Fruit fly (Drosophila melanogaster) whole organism, embryonic: ENCODE data around the gene Hsp83.
A peak's percentile ranks its signal among the peaks of the same experiment; 100 is the strongest.

Source experiments
- Aef1 ChIP-seq: fragments of 200-800 bp; sonication (Bioruptor generic); IDR thresholded peaks from 3 replicates; pipeline ENCODE4 v1.3.6; 2022; ENCODE audit warnings: missing biosample characterization, missing genetic modification characterization
- BEAF-32 ChIP-seq: fragments of 200-800 bp; sonication (Bioruptor generic); optimal IDR thresholded peaks from 3 replicates; lab custom pipeline; 2017; ENCODE audit warnings: missing biosample characterization, missing genetic modification characterization, mild to moderate bottlenecking, moderate library complexity, missing genetic modification reagents
- CG10543 ChIP-seq: fragments of 200-800 bp; sonication (Bioruptor generic); optimal IDR thresholded peaks from 3 replicates; lab custom pipeline; 2017; ENCODE audit warnings: missing biosample characterization, mild to moderate bottlenecking, missing genetic modification characterization, moderate library complexity
- CG11723 ChIP-seq: fragments of 200-800 bp; sonication (Bioruptor generic); optimal IDR thresholded peaks from 2 replicates; lab custom pipeline; 2017; ENCODE audit warnings: missing biosample characterization, mild to moderate bottlenecking, missing genetic modification characterization
- CG13624 ChIP-seq: fragments of 200-800 bp; sonication (Bioruptor generic); optimal IDR thresholded peaks from 2 replicates; lab custom pipeline; 2016; ENCODE audit warnings: missing biosample characterization, missing genetic modification characterization
- CG14667 ChIP-seq: fragments of 200-800 bp; sonication (Bioruptor generic); IDR thresholded peaks from 2 replicates; pipeline ENCODE4 v1.3.6; 2022; ENCODE audit warnings: missing biosample characterization, missing genetic modification characterization
- CG14710 ChIP-seq: fragments of 200-800 bp; sonication (Bioruptor generic); optimal IDR thresholded peaks from 3 replicates; lab custom pipeline; 2019; ENCODE audit warnings: missing biosample characterization, mild to moderate bottlenecking, missing genetic modification characterization, moderate library complexity
- CG15601 ChIP-seq: fragments of 200-800 bp; sonication (Bioruptor generic); optimal IDR thresholded peaks from 3 replicates; lab custom pipeline; 2019; ENCODE audit warnings: missing biosample characterization, mild to moderate bottlenecking, missing genetic modification characterization, moderate library complexity
- CG16815 ChIP-seq: fragments of 200-800 bp; sonication (Bioruptor generic); optimal IDR thresholded peaks from 3 replicates; lab custom pipeline; 2017; ENCODE audit warnings: missing biosample characterization, mild to moderate bottlenecking, missing genetic modification characterization
- CG17186 ChIP-seq: fragments of 200-800 bp; sonication (Bioruptor generic); optimal IDR thresholded peaks from 3 replicates; lab custom pipeline; 2017; ENCODE audit warnings: missing biosample characterization, missing genetic modification reagents, missing genetic modification characterization
- CG18764 ChIP-seq: fragments of 200-800 bp; sonication (Bioruptor generic); optimal IDR thresholded peaks from 3 replicates; lab custom pipeline; 2016; ENCODE audit warnings: missing biosample characterization, missing genetic modification characterization
- CG2129 ChIP-seq: fragments of 200-800 bp; sonication (Bioruptor generic); IDR thresholded peaks from 2 replicates; pipeline ENCODE4 v1.3.6; 2022; ENCODE audit warnings: missing biosample characterization, missing genetic modification characterization; ENCODE audit not compliant: partially characterized antibody
- CG30431 ChIP-seq: fragments of 200-800 bp; sonication (Bioruptor generic); optimal IDR thresholded peaks from 2 replicates; lab custom pipeline; 2017; ENCODE audit warnings: missing biosample characterization, missing genetic modification characterization
- CG3065 ChIP-seq: fragments of 200-800 bp; sonication (Bioruptor generic); optimal IDR thresholded peaks from 2 replicates; lab custom pipeline; 2016; ENCODE audit warnings: missing biosample characterization, missing genetic modification characterization
- CG32532 ChIP-seq: fragments of 200-800 bp; sonication (Bioruptor generic); IDR thresholded peaks from 2 replicates; pipeline ENCODE4 v1.3.6; 2022; ENCODE audit warnings: missing biosample characterization, missing genetic modification characterization
- CG4730 ChIP-seq: fragments of 200-800 bp; sonication (Bioruptor generic); IDR thresholded peaks from 2 replicates; pipeline ENCODE4 v1.3.6; 2022; ENCODE audit warnings: missing biosample characterization, missing genetic modification characterization
- CG5180 ChIP-seq: fragments of 200-800 bp; sonication (Bioruptor generic); optimal IDR thresholded peaks from 3 replicates; lab custom pipeline; 2017; ENCODE audit warnings: missing biosample characterization, missing genetic modification characterization, mild to moderate bottlenecking, moderate library complexity, missing genetic modification reagents
- CG6175 ChIP-seq: fragments of 200-800 bp; sonication (Bioruptor generic); IDR thresholded peaks from 3 replicates; pipeline ENCODE4 v1.3.6; 2022; ENCODE audit warnings: missing biosample characterization, missing genetic modification characterization
- CG7963 ChIP-seq: fragments of 200-800 bp; sonication (Bioruptor generic); IDR thresholded peaks from 3 replicates; pipeline ENCODE4 v1.3.6; 2022; ENCODE audit warnings: missing biosample characterization, missing genetic modification characterization; ENCODE audit not compliant: partially characterized antibody
- CG8281 ChIP-seq: fragments of 200-800 bp; sonication (Bioruptor generic); optimal IDR thresholded peaks from 2 replicates; lab custom pipeline; 2018; ENCODE audit warnings: missing biosample characterization, mild to moderate bottlenecking, missing genetic modification characterization, moderate library complexity
- CG8359 ChIP-seq: fragments of 200-800 bp; sonication (Bioruptor generic); optimal IDR thresholded peaks from 2 replicates; lab custom pipeline; 2017; ENCODE audit warnings: missing biosample characterization, mild to moderate bottlenecking, missing genetic modification characterization, borderline replicate concordance
- CG9437 ChIP-seq: fragments of 200-800 bp; sonication (Bioruptor generic); optimal IDR thresholded peaks from 2 replicates; lab custom pipeline; 2018; ENCODE audit warnings: missing biosample characterization, mild to moderate bottlenecking, missing genetic modification characterization
- D ChIP-seq, 2 experiments: fragments of 200-800 bp in 1 of 2; fragments of >200 bp in 1 of 2; sonication (Bioruptor generic) in 1 of 2; optimal IDR thresholded peaks; 2 replicates in 1 of 2; 3 replicates in 1 of 2; lab custom pipeline; 2017; ENCODE audit warnings: mild to moderate bottlenecking in 1 of 2, missing biosample characterization in 1 of 2, missing genetic modification characterization in 1 of 2, missing genetic modification reagents in 1 of 2
- ERR ChIP-seq: fragments of 200-800 bp; sonication (Bioruptor generic); optimal IDR thresholded peaks from 2 replicates; lab custom pipeline; 2016; ENCODE audit warnings: missing biosample characterization, missing genetic modification characterization
- Ets97D ChIP-seq: fragments of 200-800 bp; sonication (Bioruptor generic); optimal IDR thresholded peaks from 3 replicates; lab custom pipeline; 2016; ENCODE audit warnings: missing biosample characterization, missing genetic modification characterization
- Hey ChIP-seq: fragments of 200-800 bp; sonication (Bioruptor generic); optimal IDR thresholded peaks from 3 replicates; lab custom pipeline; 2018; ENCODE audit warnings: missing biosample characterization, mild to moderate bottlenecking, missing genetic modification characterization
- Hr51 ChIP-seq, 2 experiments: fragments of 200-800 bp; sonication (Bioruptor generic); optimal IDR thresholded peaks; 2 replicates in 1 of 2; 3 replicates in 1 of 2; lab custom pipeline; 2016 to 2018; ENCODE audit warnings: missing biosample characterization in 2 of 2, missing genetic modification characterization in 2 of 2, mild to moderate bottlenecking in 1 of 2, moderate library complexity in 1 of 2
- Lhr ChIP-seq: fragments of 200-800 bp; sonication (Bioruptor generic); optimal IDR thresholded peaks from 3 replicates; lab custom pipeline; 2017; ENCODE audit warnings: mild to moderate bottlenecking, missing biosample characterization, missing genetic modification reagents, missing genetic modification characterization
- Mrtf ChIP-seq: fragments of 200-800 bp; sonication (Bioruptor generic); IDR thresholded peaks from 3 replicates; pipeline ENCODE4 v1.3.6; 2022; ENCODE audit warnings: missing biosample characterization, missing genetic modification characterization
- Oli ChIP-seq: fragments of 200-800 bp; sonication (Bioruptor generic); optimal IDR thresholded peaks from 2 replicates; lab custom pipeline; 2018; ENCODE audit warnings: missing biosample characterization, mild to moderate bottlenecking, missing genetic modification characterization, moderate library complexity
- Opbp ChIP-seq: fragments of 200-800 bp; sonication (Bioruptor generic); IDR thresholded peaks from 3 replicates; pipeline ENCODE4 v1.3.6; 2022; ENCODE audit warnings: missing biosample characterization, missing genetic modification characterization; ENCODE audit not compliant: partially characterized antibody
- Optix ChIP-seq: fragments of 200-800 bp; sonication (Bioruptor generic); IDR thresholded peaks from 3 replicates; pipeline ENCODE4 v1.3.6; 2022; ENCODE audit warnings: missing biosample characterization, missing genetic modification characterization
- Spps ChIP-seq: fragments of 200-800 bp; sonication (Bioruptor generic); optimal IDR thresholded peaks from 2 replicates; lab custom pipeline; 2018; ENCODE audit warnings: missing biosample characterization, mild to moderate bottlenecking, missing genetic modification characterization
- ara ChIP-seq: fragments of 200-800 bp; sonication (Bioruptor generic); IDR thresholded peaks from 2 replicates; pipeline ENCODE4 v1.3.6; 2022; ENCODE audit warnings: missing biosample characterization, missing genetic modification characterization
- az2 ChIP-seq: fragments of 200-800 bp; sonication (Bioruptor generic); optimal IDR thresholded peaks from 3 replicates; lab custom pipeline; 2016; ENCODE audit warnings: missing biosample characterization, missing genetic modification characterization
- bab2 ChIP-seq: fragments of 200-800 bp; sonication (Bioruptor generic); optimal IDR thresholded peaks from 2 replicates; lab custom pipeline; 2016; ENCODE audit warnings: missing biosample characterization, missing genetic modification characterization
- bsh ChIP-seq, 2 experiments: fragments of 200-800 bp; sonication (Bioruptor generic); optimal IDR thresholded peaks; 2 replicates each; lab custom pipeline; 2017 to 2018; ENCODE audit warnings: mild to moderate bottlenecking in 2 of 2, missing biosample characterization in 2 of 2, missing genetic modification characterization in 2 of 2, moderate library complexity in 1 of 2
- fu2 ChIP-seq: fragments of 200-800 bp; sonication (Bioruptor generic); optimal IDR thresholded peaks from 2 replicates; lab custom pipeline; 2016; ENCODE audit warnings: missing biosample characterization, missing genetic modification characterization
- hth ChIP-seq: fragments of >200 bp; optimal IDR thresholded peaks from 2 replicates; lab custom pipeline; 2017; ENCODE audit warnings: inconsistent platforms
- jigr1 ChIP-seq: fragments of 200-800 bp; sonication (Bioruptor generic); IDR thresholded peaks from 3 replicates; pipeline ENCODE4 v1.3.6; 2022; ENCODE audit warnings: missing biosample characterization, missing genetic modification characterization
- kah ChIP-seq: fragments of 200-800 bp; sonication (Bioruptor generic); optimal IDR thresholded peaks from 2 replicates; lab custom pipeline; 2018; ENCODE audit warnings: missing biosample characterization, mild to moderate bottlenecking, missing genetic modification characterization
- maf-S ChIP-seq: fragments of 200-800 bp; sonication (Bioruptor generic); optimal IDR thresholded peaks from 2 replicates; lab custom pipeline; 2016; ENCODE audit warnings: missing biosample characterization, missing genetic modification characterization
- pum ChIP-seq: fragments of 200-800 bp; sonication (Bioruptor generic); optimal IDR thresholded peaks from 2 replicates; lab custom pipeline; 2016; ENCODE audit warnings: missing biosample characterization, missing genetic modification characterization
- slbo ChIP-seq: fragments of 200-800 bp; sonication (Bioruptor generic); IDR thresholded peaks from 2 replicates; pipeline ENCODE4 v1.3.6; 2022; ENCODE audit warnings: missing biosample characterization, missing genetic modification characterization
- slou ChIP-seq: fragments of 200-800 bp; sonication (Bioruptor generic); optimal IDR thresholded peaks from 3 replicates; lab custom pipeline; 2016; ENCODE audit warnings: missing biosample characterization, missing genetic modification characterization
- sob ChIP-seq: fragments of 200-800 bp; sonication (Bioruptor generic); IDR thresholded peaks from 2 replicates; pipeline ENCODE4 v1.3.6; 2022; ENCODE audit warnings: missing biosample characterization, missing genetic modification characterization
- trem ChIP-seq: fragments of 200-800 bp; optimal IDR thresholded peaks from 3 replicates; lab custom pipeline; 2019; ENCODE audit warnings: missing biosample characterization, mild to moderate bottlenecking, missing genetic modification characterization, moderate library complexity

The Hsp83 gene

dm6 chr3L:3198447-3199402 lies 6.0 kb downstream of the Hsp83 start, which contains the start of the genes CG32276 and gry (continued):
- no peak for TF ChIP-seq Hey (tag; lab: Kevin White, UChicago)
- TF ChIP-seq Mrtf (GFP tag; lab: Robert Waterston, UW): no peak
- peak in 1 of 2 experiments; percentile 66 for TF ChIP-seq bsh (GFP tag; optimal IDR thresholded peaks at IDR 0.05; lab: Kevin White, UChicago)
- TF ChIP-seq ERR: peak; percentile 48
- peak; percentile 51; the same call in 1 of the 2 replicates for TF ChIP-seq CG14667 (GFP tag; lab: Robert Waterston, UW)
- no peak for TF ChIP-seq CG15601 (tag; lab: Kevin White, UChicago)
- peak; percentile 81 for TF ChIP-seq CG32532 (GFP tag; lab: Robert Waterston, UW)
- no peak for TF ChIP-seq CG2129 (GFP tag; lab: Robert Waterston, UW)
- no peak for TF ChIP-seq kah (GFP tag; lab: Kevin White, UChicago)
- TF ChIP-seq pum (GFP tag; lab: Kevin White, UChicago): peak; percentile 79
- peak; percentile 75 for TF ChIP-seq Lhr (GFP tag; lab: Kevin White, UChicago)
- TF ChIP-seq jigr1 (GFP tag; lab: Robert Waterston, UW): no peak
- TF ChIP-seq CG4730: peak; percentile 47
- peak; percentile 82 for TF ChIP-seq maf-S (GFP tag; lab: Kevin White, UChicago)
- TF ChIP-seq CG5180 (GFP tag; lab: Kevin White, UChicago): no peak
- TF ChIP-seq hth (lab: Kevin White, UChicago): no peak
- peak; percentile 58 for TF ChIP-seq slou (GFP tag; lab: Kevin White, UChicago)
- peak; percentile 47 for TF ChIP-seq CG16815
- peak; percentile 90 for TF ChIP-seq Ets97D (GFP tag; lab: Kevin White, UChicago)
- peak; percentile 85 for TF ChIP-seq CG9437
- TF ChIP-seq CG8359: no peak
- TF ChIP-seq slbo (GFP tag; lab: Robert Waterston, UW): peak; percentile 86
- TF ChIP-seq az2 (GFP tag; lab: Kevin White, UChicago): peak; percentile 79
- 0 out of 3 replicates have a peak, but pooled peaks have one; percentile 12 for TF ChIP-seq CG6175 (GFP tag; lab: Robert Waterston, UW)
- peak; percentile 82 for TF ChIP-seq sob (GFP tag; lab: Robert Waterston, UW)
- TF ChIP-seq Optix (GFP tag; lab: Robert Waterston, UW): peak; percentile 60; the same call in 2 of the 3 replicates
- TF ChIP-seq trem (tag; lab: Kevin White, UChicago): peak; percentile 91
- peak; percentile 60 for TF ChIP-seq CG11723
- peak; percentile 50 for TF ChIP-seq CG3065
- TF ChIP-seq Spps: peak; percentile 57
- TF ChIP-seq CG13624 (GFP tag; lab: Kevin White, UChicago): peak; percentile 80
- peak; percentile 82 for TF ChIP-seq bab2 (GFP tag; lab: Kevin White, UChicago)
- peak; percentile 81 for TF ChIP-seq CG17186
- peak; percentile 70 for TF ChIP-seq Aef1 (GFP tag; lab: Robert Waterston, UW)
- peak; percentile 27 for TF ChIP-seq D (optimal IDR thresholded peaks at IDR 0.05; lab: Kevin White, UChicago)
- peak; percentile 48 for TF ChIP-seq D (GFP tag; optimal IDR thresholded peaks at IDR 0.05; lab: Kevin White, UChicago)
- no peak for TF ChIP-seq Opbp (GFP tag; lab: Robert Waterston, UW)
- peak; percentile 91 for TF ChIP-seq CG14710 (tag; lab: Kevin White, UChicago)
- no peak for TF ChIP-seq CG7963 (GFP tag; lab: Robert Waterston, UW)
- TF ChIP-seq CG18764 (GFP tag; lab: Kevin White, UChicago): peak; percentile 74
- peak; percentile 76 for TF ChIP-seq fu2
- TF ChIP-seq Oli (tag; lab: Kevin White, UChicago): peak; percentile 54
- peak; percentile 9 for TF ChIP-seq CG30431 (GFP tag; lab: Kevin White, UChicago)
- peak; percentile 67 for TF ChIP-seq BEAF-32 (GFP tag; lab: Kevin White, UChicago)
- TF ChIP-seq CG8281 (tag; lab: Kevin White, UChicago): peak; percentile 40
- TF ChIP-seq CG10543 (GFP tag; lab: Kevin White, UChicago): peak; percentile 79
- peak in 1 of 2 experiments; percentile 78 for TF ChIP-seq Hr51 (GFP tag; optimal IDR thresholded peaks at IDR 0.05; lab: Kevin White, UChicago)
- TF ChIP-seq ara (GFP tag; lab: Robert Waterston, UW): peak; percentile 46; the same call in 1 of the 2 replicates
